Worm (Caenorhabditis elegans): ENCODE results near the gene F58G6.3.

The F58G6.3 gene

DNA sequence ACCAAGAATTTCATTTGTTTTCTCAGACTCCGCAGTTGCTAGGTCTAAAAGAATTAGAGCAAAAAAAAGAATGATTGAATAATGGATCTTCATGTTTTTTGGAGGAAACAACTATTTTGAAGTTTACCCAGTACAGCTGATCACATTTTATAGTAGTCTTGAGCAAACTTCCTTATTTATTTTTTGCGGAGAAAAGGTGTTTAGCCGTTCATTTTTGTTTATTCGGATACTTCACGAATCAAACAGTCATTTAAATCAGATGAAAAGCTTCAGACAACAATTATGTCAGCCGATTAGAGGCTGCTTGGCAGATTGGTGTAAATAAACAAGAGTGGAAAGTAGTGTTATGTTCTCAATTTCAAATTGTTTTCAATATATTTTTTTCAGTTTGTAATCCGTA is 29.1 kb upstream of the F58G6.3 start, which contains the start of gene W09C2.8:
W09C2.8 (minus strand) TSS at position 101 of the 400 bp plus-strand sequence.
- TF ChIP-seq ztf-1 (GFP tag; conservative IDR thresholded peaks at IDR 0.05) (no peak), mdl-1 (tag; optimal IDR thresholded peaks at IDR 0.05) (no peak), ztf-11 (tag; optimal IDR thresholded peaks at IDR 0.05) (no peak), egl-27 (tag; optimal IDR thresholded peaks at IDR 0.05) (no peak), aly-2 (tag; optimal IDR thresholded peaks at IDR 0.05) (no peak), nhr-25 (tag; optimal IDR thresholded peaks at IDR 0.05) (no peak), snpc-4 (tag; optimal IDR thresholded peaks at IDR 0.05) (no peak), ceh-82 (tag; optimal IDR thresholded peaks at IDR 0.05) (no peak), lsy-2 (tag; optimal IDR thresholded peaks at IDR 0.05) (no peak), Y55F3AM.14 (GFP tag; optimal IDR thresholded peaks at IDR 0.05) (no peak), crh-2 (tag; optimal IDR thresholded peaks at IDR 0.05) (no peak), ceh-16 (tag; optimal IDR thresholded peaks at IDR 0.05) (no peak)

DNA sequence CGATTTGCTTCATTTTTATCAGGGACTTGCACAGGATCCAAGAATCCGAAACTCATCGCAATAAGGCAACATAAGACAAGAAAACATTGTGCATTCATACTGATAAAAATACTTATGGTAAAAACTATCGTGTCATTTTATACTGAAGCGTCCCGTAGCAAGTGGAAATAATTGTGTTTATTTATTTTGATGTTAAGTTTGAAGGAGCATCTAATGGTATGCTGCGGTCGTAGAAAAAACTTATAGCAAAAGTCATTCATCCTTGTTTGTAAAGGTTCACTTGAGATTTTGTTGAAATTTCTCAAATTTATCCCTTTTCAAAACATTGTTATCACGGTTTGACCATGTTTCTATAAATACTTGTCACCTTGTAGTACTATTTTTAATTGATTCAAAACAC is 28.4 kb upstream of the F58G6.3 start, which contains the start of gene W09C2.10:
W09C2.10 (minus strand) TSS at position 101 of the 400 bp plus-strand sequence.
- no peak for TF ChIP-seq nhr-25 (tag; optimal IDR thresholded peaks at IDR 0.05)
- TF ChIP-seq F13H6.1 (tag; optimal IDR thresholded peaks at IDR 0.05): no peak
- no peak for TF ChIP-seq ztf-11 (tag; optimal IDR thresholded peaks at IDR 0.05)
- no peak for TF ChIP-seq lin-11 (tag; optimal IDR thresholded peaks at IDR 0.05)
- no peak for TF ChIP-seq snpc-4 (tag; optimal IDR thresholded peaks at IDR 0.05)

DNA sequence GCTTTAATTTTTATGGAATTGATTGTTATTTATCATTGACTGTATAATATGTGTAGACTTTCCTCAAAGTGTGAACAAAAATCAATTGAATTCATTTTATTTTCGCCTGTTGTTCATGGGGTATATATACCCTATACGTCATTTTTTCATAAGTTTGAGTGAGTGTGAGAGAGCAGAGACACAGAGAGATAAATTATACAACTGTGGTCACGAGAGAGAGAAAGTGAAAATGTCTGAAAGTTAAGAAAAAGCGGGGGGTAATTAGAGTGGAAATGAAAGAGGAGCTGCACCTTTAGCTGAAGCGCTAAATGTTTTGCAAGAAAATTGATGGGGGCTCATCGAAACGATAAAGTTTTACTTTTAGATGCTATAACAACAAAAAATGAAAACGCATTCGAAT is 27.5 kb upstream of the F58G6.3 start:
- TF ChIP-seq fos-1 (tag; optimal IDR thresholded peaks at IDR 0.05) (peak; percentile 18), nhr-12 (tag; optimal IDR thresholded peaks at IDR 0.05) (no peak), blmp-1 (tag; optimal IDR thresholded peaks at IDR 0.05; ENCODE audit: insufficient read depth) (peak; percentile 69), Y55F3AM.14 (GFP tag; optimal IDR thresholded peaks at IDR 0.05) (no peak), ztf-4 (tag; optimal IDR thresholded peaks at IDR 0.05) (no peak), lin-13 (GFP tag; optimal IDR thresholded peaks at IDR 0.05) (no peak), nhr-77 (tag; optimal IDR thresholded peaks at IDR 0.05) (no peak), ceh-16 (tag; optimal IDR thresholded peaks at IDR 0.05) (no peak), unc-55 (GFP tag; optimal IDR thresholded peaks at IDR 0.05) (no peak), dmd-4 (tag; optimal IDR thresholded peaks at IDR 0.05) (no peak), F13H6.1 (tag; optimal IDR thresholded peaks at IDR 0.05) (no peak), sma-3 (GFP tag; optimal IDR thresholded peaks at IDR 0.05) (peak; percentile 2), crh-2 (tag; optimal IDR thresholded peaks at IDR 0.05) (peak; percentile 1), mbf-1 (tag; optimal IDR thresholded peaks at IDR 0.05) (no peak), nhr-129 (tag; optimal IDR thresholded peaks at IDR 0.05) (no peak), sma-9 (GFP tag; optimal IDR thresholded peaks at IDR 0.05) (peak; percentile 8), sma-9 (tag; optimal IDR thresholded peaks at IDR 0.05) (no peak), C34F6.9 (tag; optimal IDR thresholded peaks at IDR 0.05) (no peak), ama-1 (optimal IDR thresholded peaks at IDR 0.05) (no peak), lin-39 (tag; optimal IDR thresholded peaks at IDR 0.05) (no peak), unc-62 (GFP tag; optimal IDR thresholded peaks at IDR 0.05) (no peak), ztf-11 (tag; optimal IDR thresholded peaks at IDR 0.05) (no peak)

DNA sequence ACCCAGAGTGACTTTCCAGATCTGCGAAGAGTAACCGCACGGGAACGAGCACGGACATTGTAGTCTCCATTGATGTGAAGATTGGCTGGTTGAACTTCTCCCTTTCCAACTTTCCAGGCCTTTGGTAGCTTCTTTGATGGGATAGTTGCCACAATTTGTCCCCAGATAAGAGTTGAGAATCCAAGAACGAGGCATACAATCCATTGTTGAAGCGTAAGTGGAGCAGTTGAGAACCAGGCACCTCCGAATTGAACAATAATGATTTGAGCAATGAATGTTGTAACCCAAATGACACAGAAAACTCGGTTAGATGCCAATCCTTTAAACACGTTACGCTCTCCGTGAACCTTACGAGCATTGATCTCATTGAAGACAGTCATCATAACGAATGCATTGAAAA is 26.3 kb upstream of the F58G6.3 start:
- TF ChIP-seq ceh-16 (tag; optimal IDR thresholded peaks at IDR 0.05): no peak
- TF ChIP-seq ztf-1 (GFP tag; conservative IDR thresholded peaks at IDR 0.05): no peak
- TF ChIP-seq C34F6.9 (tag; optimal IDR thresholded peaks at IDR 0.05): no peak
- TF ChIP-seq sma-9 (GFP tag; optimal IDR thresholded peaks at IDR 0.05): no peak
- no peak for TF ChIP-seq sma-9 (tag; optimal IDR thresholded peaks at IDR 0.05)
- no peak for TF ChIP-seq lin-11 (tag; optimal IDR thresholded peaks at IDR 0.05)
- no peak for TF ChIP-seq nhr-21 (tag; optimal IDR thresholded peaks at IDR 0.05)
- no peak for TF ChIP-seq ztf-4 (tag; optimal IDR thresholded peaks at IDR 0.05)

DNA sequence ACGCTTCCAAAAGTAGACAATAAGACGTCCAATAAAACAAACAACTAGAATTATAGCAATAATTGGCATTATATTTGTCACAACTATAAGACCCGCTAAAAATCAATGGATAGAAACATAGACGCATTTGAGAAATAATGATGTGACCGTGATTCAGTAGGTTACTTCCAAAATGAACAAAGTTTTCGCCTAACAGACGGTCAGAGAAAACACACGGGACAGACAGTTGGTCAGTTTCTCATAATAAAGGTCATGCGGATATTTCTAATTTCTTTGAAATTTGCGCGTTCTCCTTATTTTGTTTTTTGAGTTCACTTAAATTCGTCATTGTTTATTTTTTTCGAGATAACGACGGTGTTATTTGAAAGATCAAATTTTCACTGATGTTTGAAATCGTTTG is 21.8 kb upstream of the F58G6.3 start:
- TF ChIP-seq mab-5 (tag; optimal IDR thresholded peaks at IDR 0.05) (no peak), nhr-25 (tag; optimal IDR thresholded peaks at IDR 0.05) (no peak), blmp-1 (tag; optimal IDR thresholded peaks at IDR 0.05; ENCODE audit: insufficient read depth) (no peak), sma-9 (GFP tag; optimal IDR thresholded peaks at IDR 0.05) (peak; percentile 2), sma-9 (tag; optimal IDR thresholded peaks at IDR 0.05) (no peak)

All from whole organism, L2 larva.